Fruit fly (Drosophila melanogaster) whole organism, embryonic: ENCODE measurements around the gene sqh.

ENCODE experiments used
- Aef1 ChIP-seq: fragments of 200-800 bp; sonication (Bioruptor generic); IDR thresholded peaks from 3 replicates; pipeline ENCODE4 v1.3.6; 2022; ENCODE audit warnings: missing biosample characterization, missing genetic modification characterization
- Bdp1 ChIP-seq: fragments of 200-800 bp; sonication (Bioruptor generic); optimal IDR thresholded peaks from 3 replicates; lab custom pipeline; 2016; ENCODE audit warnings: missing biosample characterization, missing genetic modification characterization
- CG10543 ChIP-seq: fragments of 200-800 bp; sonication (Bioruptor generic); optimal IDR thresholded peaks from 3 replicates; lab custom pipeline; 2017; ENCODE audit warnings: missing biosample characterization, mild to moderate bottlenecking, missing genetic modification characterization, moderate library complexity
- CG10654 ChIP-seq: fragments of 200-800 bp; sonication (Bioruptor generic); optimal IDR thresholded peaks from 2 replicates; lab custom pipeline; 2016; ENCODE audit warnings: missing biosample characterization, missing genetic modification characterization
- CG11085 ChIP-seq: fragments of 200-800 bp; sonication (Bioruptor generic); IDR thresholded peaks from 2 replicates; pipeline ENCODE4 v1.3.6; 2022; ENCODE audit warnings: missing biosample characterization, missing genetic modification characterization
- CG14667 ChIP-seq: fragments of 200-800 bp; sonication (Bioruptor generic); IDR thresholded peaks from 2 replicates; pipeline ENCODE4 v1.3.6; 2022; ENCODE audit warnings: missing biosample characterization, missing genetic modification characterization
- CG14710 ChIP-seq: fragments of 200-800 bp; sonication (Bioruptor generic); optimal IDR thresholded peaks from 3 replicates; lab custom pipeline; 2019; ENCODE audit warnings: missing biosample characterization, mild to moderate bottlenecking, missing genetic modification characterization, moderate library complexity
- CG15011 ChIP-seq: fragments of 200-800 bp; sonication (Bioruptor generic); optimal IDR thresholded peaks from 3 replicates; lab custom pipeline; 2018; ENCODE audit warnings: missing biosample characterization, mild to moderate bottlenecking, missing genetic modification characterization
- CG15073 ChIP-seq: fragments of 200-800 bp; sonication (Bioruptor generic); optimal IDR thresholded peaks from 2 replicates; lab custom pipeline; 2016; ENCODE audit warnings: missing biosample characterization, missing genetic modification characterization
- CG17361 ChIP-seq: fragments of 200-800 bp; sonication (Bioruptor generic); IDR thresholded peaks from 3 replicates; pipeline ENCODE4 v1.3.6; 2022; ENCODE audit warnings: missing biosample characterization, missing genetic modification characterization
- CG18476 ChIP-seq: fragments of 200-800 bp; sonication (Bioruptor generic); optimal IDR thresholded peaks from 2 replicates; lab custom pipeline; 2016; ENCODE audit warnings: missing biosample characterization, mild to moderate bottlenecking, missing genetic modification characterization
- CG2120 ChIP-seq: fragments of 200-800 bp; sonication (Bioruptor generic); optimal IDR thresholded peaks from 3 replicates; lab custom pipeline; 2016; ENCODE audit warnings: missing biosample characterization, missing genetic modification characterization
- CG2712 ChIP-seq: fragments of 200-800 bp; optimal IDR thresholded peaks from 3 replicates; lab custom pipeline; 2019; ENCODE audit warnings: missing biosample characterization, mild to moderate bottlenecking, missing genetic modification characterization, moderate library complexity
- CG34422 ChIP-seq: fragments of 200-800 bp; sonication (Bioruptor generic); IDR thresholded peaks from 3 replicates; pipeline ENCODE4 v1.3.6; 2022; ENCODE audit warnings: missing biosample characterization, missing genetic modification characterization
- CG3995 ChIP-seq: fragments of 200-800 bp; sonication (Bioruptor generic); optimal IDR thresholded peaks from 3 replicates; lab custom pipeline; 2016; ENCODE audit warnings: missing biosample characterization, missing genetic modification characterization
- CG6175 ChIP-seq: fragments of 200-800 bp; sonication (Bioruptor generic); IDR thresholded peaks from 3 replicates; pipeline ENCODE4 v1.3.6; 2022; ENCODE audit warnings: missing biosample characterization, missing genetic modification characterization
- CG7271 ChIP-seq: fragments of 200-800 bp; sonication (Bioruptor generic); optimal IDR thresholded peaks from 2 replicates; lab custom pipeline; 2018; ENCODE audit warnings: missing biosample characterization, mild to moderate bottlenecking, missing genetic modification characterization, moderate library complexity
- CG8359 ChIP-seq: fragments of 200-800 bp; sonication (Bioruptor generic); optimal IDR thresholded peaks from 2 replicates; lab custom pipeline; 2017; ENCODE audit warnings: missing biosample characterization, mild to moderate bottlenecking, missing genetic modification characterization, borderline replicate concordance
- CG8765 ChIP-seq: fragments of 200-800 bp; sonication (Bioruptor generic); IDR thresholded peaks from 2 replicates; pipeline ENCODE4 v1.3.6; 2022; ENCODE audit warnings: missing biosample characterization, missing genetic modification characterization
- CG9727 ChIP-seq: fragments of 200-800 bp; sonication (Bioruptor generic); optimal IDR thresholded peaks from 3 replicates; lab custom pipeline; 2017; ENCODE audit warnings: missing biosample characterization, mild to moderate bottlenecking, missing genetic modification characterization
- Chrac-16 ChIP-seq: fragments of 200-800 bp; sonication (Bioruptor generic); optimal IDR thresholded peaks from 3 replicates; lab custom pipeline; 2016; ENCODE audit warnings: missing biosample characterization, missing genetic modification characterization
- Dek ChIP-seq: fragments of 200-800 bp; sonication (Bioruptor generic); optimal IDR thresholded peaks from 3 replicates; lab custom pipeline; 2019; ENCODE audit warnings: missing biosample characterization, mild to moderate bottlenecking, missing genetic modification characterization, moderate library complexity
- Dp ChIP-seq: fragments of 200-800 bp; sonication (Bioruptor generic); optimal IDR thresholded peaks from 2 replicates; lab custom pipeline; 2018; ENCODE audit warnings: missing biosample characterization, mild to moderate bottlenecking, missing genetic modification characterization, moderate library complexity
- HLH4C ChIP-seq: fragments of 200-800 bp; sonication (Bioruptor generic); IDR thresholded peaks from 3 replicates; pipeline ENCODE4 v1.3.6; 2022; ENCODE audit warnings: missing biosample characterization, missing genetic modification characterization; ENCODE audit not compliant: partially characterized antibody
- Hr3 ChIP-seq: fragments of 200-800 bp; sonication (Bioruptor generic); optimal IDR thresholded peaks from 3 replicates; lab custom pipeline; 2016; ENCODE audit warnings: missing biosample characterization, missing genetic modification characterization
- Hr51 ChIP-seq, 2 experiments: fragments of 200-800 bp; sonication (Bioruptor generic); optimal IDR thresholded peaks; 2 replicates in 1 of 2; 3 replicates in 1 of 2; lab custom pipeline; 2016 to 2018; ENCODE audit warnings: missing biosample characterization in 2 of 2, missing genetic modification characterization in 2 of 2, mild to moderate bottlenecking in 1 of 2, moderate library complexity in 1 of 2
- Hr78 ChIP-seq, 2 experiments: fragments of 200-800 bp in 1 of 2; fragments of >200 bp in 1 of 2; sonication (Bioruptor generic) in 1 of 2; optimal IDR thresholded peaks; 2 replicates each; lab custom pipeline; 2017 to 2019; ENCODE audit warnings: missing biosample characterization in 2 of 2, missing genetic modification characterization in 2 of 2, mild to moderate bottlenecking in 1 of 2, moderate library complexity in 1 of 2
- Jarid2 ChIP-seq: fragments of 200-800 bp; sonication (Bioruptor generic); optimal IDR thresholded peaks from 3 replicates; lab custom pipeline; 2017; ENCODE audit warnings: mild to moderate bottlenecking, missing biosample characterization, missing genetic modification reagents, missing genetic modification characterization
- NfI ChIP-seq: fragments of 200-800 bp; sonication (Bioruptor generic); optimal IDR thresholded peaks from 3 replicates; lab custom pipeline; 2018; ENCODE audit warnings: missing biosample characterization, mild to moderate bottlenecking, missing genetic modification characterization, moderate library complexity
- Pdp1 ChIP-seq, 2 experiments: fragments of 200-800 bp; sonication (Bioruptor generic); optimal IDR thresholded peaks; 3 replicates each; lab custom pipeline; 2016; ENCODE audit warnings: missing biosample characterization in 2 of 2, missing genetic modification characterization in 2 of 2, mild to moderate bottlenecking in 1 of 2, moderate library complexity in 1 of 2
- Stat92E ChIP-seq, 3 experiments: fragments of >200 bp in 2 of 3; fragments of 200-800 bp in 1 of 3; sonication (Bioruptor generic) in 1 of 3; optimal IDR thresholded peaks; 2 replicates each; lab custom pipeline; 2017 to 2019; ENCODE audit warnings: missing biosample characterization in 3 of 3, missing genetic modification characterization in 3 of 3, mild to moderate bottlenecking in 1 of 3, moderate library complexity in 1 of 3
- ase ChIP-seq: fragments of 200-800 bp; sonication (Bioruptor generic); IDR thresholded peaks from 3 replicates; pipeline ENCODE4 v1.3.6; 2022; ENCODE audit warnings: missing biosample characterization, missing genetic modification characterization
- ash1 ChIP-seq: fragments of 200-800 bp; sonication (Bioruptor generic); optimal IDR thresholded peaks from 2 replicates; lab custom pipeline; 2018; ENCODE audit warnings: missing biosample characterization, mild to moderate bottlenecking, missing genetic modification characterization
- az2 ChIP-seq: fragments of 200-800 bp; sonication (Bioruptor generic); optimal IDR thresholded peaks from 3 replicates; lab custom pipeline; 2016; ENCODE audit warnings: missing biosample characterization, missing genetic modification characterization
- btn ChIP-seq: fragments of 200-800 bp; sonication (Bioruptor generic); optimal IDR thresholded peaks from 2 replicates; lab custom pipeline; 2016; ENCODE audit warnings: missing biosample characterization, missing genetic modification characterization
- cad ChIP-seq: fragments of >200 bp; optimal IDR thresholded peaks from 2 replicates; lab custom pipeline; 2017; ENCODE audit warnings: missing biosample characterization, missing genetic modification characterization
- dmrt99B ChIP-seq: fragments of 200-800 bp; sonication (Bioruptor generic); optimal IDR thresholded peaks from 2 replicates; lab custom pipeline; 2018; ENCODE audit warnings: missing biosample characterization, mild to moderate bottlenecking, missing genetic modification characterization, moderate library complexity
- dpn ChIP-seq, 2 experiments: fragments of 200-800 bp; sonication (Bioruptor generic); optimal IDR thresholded peaks; 3 replicates each; lab custom pipeline; 2016; ENCODE audit warnings: missing biosample characterization in 2 of 2, missing genetic modification characterization in 2 of 2
- en ChIP-seq: fragments of 200-800 bp; sonication (Bioruptor generic); optimal IDR thresholded peaks from 2 replicates; lab custom pipeline; 2016; ENCODE audit warnings: missing biosample characterization, missing genetic modification characterization
- kay ChIP-seq: fragments of 200-800 bp; sonication (Bioruptor generic); optimal IDR thresholded peaks from 2 replicates; lab custom pipeline; 2016; ENCODE audit warnings: missing biosample characterization, missing genetic modification characterization
- kni ChIP-seq: fragments of 200-800 bp; sonication (Bioruptor generic); optimal IDR thresholded peaks from 3 replicates; lab custom pipeline; 2017; ENCODE audit warnings: mild to moderate bottlenecking, missing biosample characterization, missing genetic modification reagents, missing genetic modification characterization
- lab ChIP-seq: fragments of 200-800 bp; sonication (Bioruptor generic); optimal IDR thresholded peaks from 3 replicates; lab custom pipeline; 2017; ENCODE audit warnings: missing biosample characterization, missing genetic modification characterization, mild to moderate bottlenecking, moderate library complexity, missing genetic modification reagents
- peb ChIP-seq: fragments of 200-800 bp; sonication (Bioruptor generic); IDR thresholded peaks from 2 replicates; pipeline ENCODE4 v1.3.6; 2022; ENCODE audit warnings: missing biosample characterization, missing genetic modification characterization
- psq ChIP-seq: fragments of 200-800 bp; sonication (Bioruptor generic); optimal IDR thresholded peaks from 2 replicates; lab custom pipeline; 2017; ENCODE audit warnings: missing biosample characterization, missing genetic modification characterization
- sisA ChIP-seq: fragments of 200-800 bp; sonication (Bioruptor generic); IDR thresholded peaks from 2 replicates; pipeline ENCODE4 v1.3.6; 2022; ENCODE audit warnings: missing biosample characterization, missing genetic modification characterization
- slbo ChIP-seq: fragments of 200-800 bp; sonication (Bioruptor generic); IDR thresholded peaks from 2 replicates; pipeline ENCODE4 v1.3.6; 2022; ENCODE audit warnings: missing biosample characterization, missing genetic modification characterization
- slou ChIP-seq: fragments of 200-800 bp; sonication (Bioruptor generic); optimal IDR thresholded peaks from 3 replicates; lab custom pipeline; 2016; ENCODE audit warnings: missing biosample characterization, missing genetic modification characterization
- tin ChIP-seq: fragments of 200-800 bp; sonication (Bioruptor generic); optimal IDR thresholded peaks from 3 replicates; lab custom pipeline; 2016; ENCODE audit warnings: missing biosample characterization, missing genetic modification characterization
- toy ChIP-seq: fragments of 200-800 bp; sonication (Bioruptor generic); IDR thresholded peaks from 2 replicates; pipeline ENCODE4 v1.3.6; 2022; ENCODE audit warnings: missing biosample characterization, missing genetic modification characterization

sqh gene

dm6 chrX:6193183-6193810 is 31.6 kb downstream of the sqh start (continued):
- peak; percentile 66 for TF ChIP-seq CG15011
- TF ChIP-seq Dek (tag; lab: Kevin White, UChicago), result peak; percentile 88
- TF ChIP-seq CG3995 (GFP tag; lab: Kevin White, UChicago), result no peak
- no peak for TF ChIP-seq CG14710 (tag; lab: Kevin White, UChicago)
- peak; percentile 34; the same call in 1 of the 2 replicates for TF ChIP-seq CG8765 (GFP tag; lab: Robert Waterston, UW)
- TF ChIP-seq slbo (GFP tag; lab: Robert Waterston, UW), result peak; percentile 93
- no peak for TF ChIP-seq Dp (GFP tag; lab: Kevin White, UChicago)
- peak; percentile 85 for TF ChIP-seq Aef1 (GFP tag; lab: Robert Waterston, UW)
- TF ChIP-seq CG11085, result peak; percentile 65
- peak; percentile 83 for TF ChIP-seq CG2120 (GFP tag; lab: Kevin White, UChicago)
- peak; percentile 87 for TF ChIP-seq CG14667
- peak; percentile 74 for TF ChIP-seq CG6175 (GFP tag; lab: Robert Waterston, UW)
- TF ChIP-seq dpn (GFP tag; optimal IDR thresholded peaks at IDR 0.05; lab: Kevin White, UChicago), result peak in 1 of 2 experiments; percentile 59
- no peak for TF ChIP-seq psq (GFP tag; lab: Kevin White, UChicago)
- peak; percentile 88 for TF ChIP-seq dmrt99B (tag; lab: Kevin White, UChicago)
- peak; percentile 85 for TF ChIP-seq CG2712 (tag; lab: Kevin White, UChicago)
- TF ChIP-seq btn (GFP tag; lab: Kevin White, UChicago), result no peak
- TF ChIP-seq HLH4C (GFP tag; lab: Robert Waterston, UW), result no peak
- peak; percentile 48 for TF ChIP-seq Chrac-16 (GFP tag; lab: Kevin White, UChicago)
- peak in 1 of 2 experiments; percentile 16 for TF ChIP-seq Hr78 (GFP tag; optimal IDR thresholded peaks at IDR 0.05; lab: Kevin White, UChicago)
- peak; percentile 75 for TF ChIP-seq Hr3 (GFP tag; lab: Kevin White, UChicago)
- peak; percentile 22 for TF ChIP-seq CG10543 (GFP tag; lab: Kevin White, UChicago)
- peak; percentile 36 to 89 for TF ChIP-seq Hr51 (GFP tag; optimal IDR thresholded peaks at IDR 0.05; lab: Kevin White, UChicago)
- TF ChIP-seq CG34422 (GFP tag; lab: Robert Waterston, UW), result peak; percentile 89
- peak; percentile 17 for TF ChIP-seq CG8359 (GFP tag; lab: Kevin White, UChicago)
- peak in 1 of 2 experiments; percentile 31 for TF ChIP-seq Pdp1 (GFP tag; optimal IDR thresholded peaks at IDR 0.05; lab: Kevin White, UChicago)
- peak; percentile 94 for TF ChIP-seq lab (GFP tag; lab: Kevin White, UChicago)
- TF ChIP-seq sisA, result peak; percentile 64
- no peak for TF ChIP-seq Stat92E (GFP tag; optimal IDR thresholded peaks at IDR 0.05; lab: Kevin White, UChicago)
- peak; percentile 75 for TF ChIP-seq peb (GFP tag; lab: Robert Waterston, UW)
- peak; percentile 51 for TF ChIP-seq slou (GFP tag; lab: Kevin White, UChicago)
- TF ChIP-seq ash1 (GFP tag; lab: Kevin White, UChicago), result no peak
- no peak for TF ChIP-seq CG7271 (tag; lab: Kevin White, UChicago)
- peak; percentile 76 for TF ChIP-seq toy (GFP tag; lab: Robert Waterston, UW)
- peak; percentile 5 for TF ChIP-seq Bdp1
- TF ChIP-seq ase (GFP tag; lab: Robert Waterston, UW), result peak; percentile 88
- peak; percentile 84 for TF ChIP-seq NfI (GFP tag; lab: Kevin White, UChicago)
- peak; percentile 50 for TF ChIP-seq tin
- peak; percentile 33 for TF ChIP-seq CG10654 (GFP tag; lab: Kevin White, UChicago)
- no peak for TF ChIP-seq en (GFP tag; lab: Kevin White, UChicago)
- TF ChIP-seq kni (GFP tag; lab: Kevin White, UChicago), result no peak
- no peak for TF ChIP-seq cad
- TF ChIP-seq kay (GFP tag; lab: Kevin White, UChicago), result peak; percentile 3
- no peak for TF ChIP-seq CG15073 (GFP tag; lab: Kevin White, UChicago)
- peak; percentile 55 for TF ChIP-seq CG18476
- TF ChIP-seq CG9727, result peak; percentile 76
- peak; percentile 47 for TF ChIP-seq Jarid2 (GFP tag; lab: Kevin White, UChicago)
- TF ChIP-seq CG17361 (GFP tag; lab: Robert Waterston, UW), result peak; percentile 85
- TF ChIP-seq az2 (GFP tag; lab: Kevin White, UChicago), result peak; percentile 65
